Fruit fly (Drosophila melanogaster) whole organism: ENCODE data around the gene CG5800.
A peak's percentile ranks its signal among the peaks of the same experiment; 100 is the strongest.

Source experiments
- CG8478 ChIP-seq: fragments of >200 bp; optimal IDR thresholded peaks from 2 replicates; lab custom pipeline; 2018; ENCODE audit warnings: inconsistent platforms
- psq ChIP-seq: fragments of >200 bp; optimal IDR thresholded peaks from 2 replicates; lab custom pipeline; 2017

DNA sequence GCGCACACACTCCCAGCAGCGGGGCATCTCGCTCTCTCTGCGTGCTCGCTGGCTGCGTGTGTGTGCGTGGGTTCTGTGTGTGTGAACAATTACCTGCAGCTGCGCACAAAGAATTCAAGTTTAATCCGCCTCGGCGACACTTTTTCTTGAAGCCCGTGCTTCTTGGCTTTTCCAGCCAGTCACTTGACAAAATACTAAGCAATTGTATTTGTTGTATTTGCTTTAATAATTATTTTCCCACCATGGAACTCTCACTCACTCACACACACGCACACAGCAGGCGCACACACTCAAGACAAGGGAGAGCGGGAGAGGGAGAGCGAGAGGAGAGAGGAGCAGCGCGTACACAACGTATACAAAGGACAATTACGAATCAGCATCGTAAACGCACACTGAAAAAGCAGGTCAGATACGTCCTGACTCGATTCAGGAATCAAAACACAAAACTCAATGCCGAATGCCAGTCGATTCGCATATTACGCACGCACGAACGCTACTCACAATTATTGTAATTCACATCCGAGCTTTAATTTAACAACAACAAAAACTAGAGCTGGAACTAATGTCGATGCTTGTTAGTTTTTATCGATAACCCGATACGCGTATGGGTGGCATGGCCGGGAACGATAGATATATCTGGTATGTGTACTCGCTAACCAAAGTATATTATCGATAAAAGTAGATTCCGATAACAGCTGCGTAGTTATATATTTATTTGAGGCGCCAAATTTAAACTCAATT is 16.1 kb downstream of the CG5800 start, which contains the start of gene RhoGAPp190:
- TF ChIP-seq psq: no peak
- peak; percentile 54 for TF ChIP-seq CG8478
